Worm (Caenorhabditis elegans) whole organism, late embryonic: Measurements from ENCODE around the gene trxr-1.

Experiments used
- C08G9.2 ChIP-seq: sonication (generic microtip); optimal IDR thresholded peaks from 2 replicates; lab custom pipeline; 2016; ENCODE audit warnings: mild to moderate bottlenecking, missing genetic modification characterization, moderate library complexity, missing compliant biosample characterization
- K02D7.2 ChIP-seq: sonication (generic microtip); optimal IDR thresholded peaks from 2 replicates; lab custom pipeline; 2017; ENCODE audit warnings: mild to moderate bottlenecking, missing genetic modification characterization, missing compliant biosample characterization
- T23F11.4 ChIP-seq: fragments of 200-800 bp; sonication (Bioruptor generic); optimal IDR thresholded peaks from 2 replicates; lab custom pipeline; 2018; ENCODE audit warnings: mild to moderate bottlenecking, missing genetic modification characterization, missing compliant biosample characterization
- Y22D7AL.16 ChIP-seq: sonication (generic microtip); optimal IDR thresholded peaks from 2 replicates; lab custom pipeline; 2016; ENCODE audit warnings: missing genetic modification characterization, missing compliant biosample characterization
- ahr-1 ChIP-seq: sonication (generic microtip); optimal IDR thresholded peaks from 2 replicates; lab custom pipeline; 2016; ENCODE audit warnings: missing genetic modification characterization, missing compliant biosample characterization
- ama-1 ChIP-seq: fragments of 150-350 bp; optimal IDR thresholded peaks from 2 replicates; lab custom pipeline; 2014
- ceh-14 ChIP-seq: sonication (generic microtip); optimal IDR thresholded peaks from 2 replicates; lab custom pipeline; 2016; ENCODE audit warnings: missing genotype, missing genetic modification characterization, missing compliant biosample characterization
- ceh-18 ChIP-seq: sonication (generic microtip); optimal IDR thresholded peaks from 2 replicates; lab custom pipeline; 2016; ENCODE audit warnings: missing genetic modification characterization, missing compliant biosample characterization
- ceh-19 ChIP-seq: fragments of 200-800 bp; sonication (Bioruptor generic); optimal IDR thresholded peaks from 2 replicates; lab custom pipeline; 2018; ENCODE audit warnings: mild to moderate bottlenecking, missing genetic modification characterization, missing compliant biosample characterization
- ceh-2 ChIP-seq: sonication (generic microtip); optimal IDR thresholded peaks from 2 replicates; lab custom pipeline; 2016; ENCODE audit warnings: missing genotype, missing genetic modification characterization, missing compliant biosample characterization
- ceh-24 ChIP-seq: sonication (generic microtip); optimal IDR thresholded peaks from 2 replicates; lab custom pipeline; 2016; ENCODE audit warnings: mild to moderate bottlenecking, missing genetic modification characterization, missing compliant biosample characterization
- ceh-30 ChIP-seq: fragments of 150-350 bp; optimal IDR thresholded peaks from 2 replicates; lab custom pipeline; 2014; ENCODE audit warnings: missing biosample characterization, missing genetic modification characterization
- ceh-31 ChIP-seq: sonication (generic microtip); optimal IDR thresholded peaks from 2 replicates; lab custom pipeline; 2016; ENCODE audit warnings: missing genetic modification characterization, missing compliant biosample characterization
- ceh-34 ChIP-seq: sonication (generic microtip); optimal IDR thresholded peaks from 2 replicates; lab custom pipeline; 2016; ENCODE audit warnings: mild to moderate bottlenecking, missing genetic modification characterization, missing compliant biosample characterization
- ceh-48 ChIP-seq: sonication (generic microtip); optimal IDR thresholded peaks from 2 replicates; lab custom pipeline; 2016; ENCODE audit warnings: missing genetic modification characterization, inconsistent platforms, missing compliant biosample characterization
- che-1 ChIP-seq: sonication (generic microtip); optimal IDR thresholded peaks from 2 replicates; lab custom pipeline; 2016; ENCODE audit warnings: mild to moderate bottlenecking, missing genetic modification characterization, missing compliant biosample characterization
- dmd-4 ChIP-seq: sonication (generic microtip); optimal IDR thresholded peaks from 2 replicates; lab custom pipeline; 2016; ENCODE audit warnings: borderline replicate concordance, missing genetic modification characterization, missing compliant biosample characterization
- elt-4 ChIP-seq: sonication (generic microtip); optimal IDR thresholded peaks from 2 replicates; lab custom pipeline; 2016; ENCODE audit warnings: missing genetic modification characterization, missing compliant biosample characterization
- ets-4 ChIP-seq: sonication (generic microtip); optimal IDR thresholded peaks from 2 replicates; lab custom pipeline; 2016; ENCODE audit warnings: missing genetic modification characterization, missing compliant biosample characterization
- eyg-1 ChIP-seq: sonication (generic microtip); optimal IDR thresholded peaks from 2 replicates; lab custom pipeline; 2016; ENCODE audit warnings: missing genotype, missing genetic modification characterization, missing compliant biosample characterization
- fkh-10 ChIP-seq: fragments of 150-350 bp; optimal IDR thresholded peaks from 2 replicates; lab custom pipeline; 2014; ENCODE audit warnings: missing biosample characterization, missing genetic modification reagents, missing genetic modification characterization
- gmeb-2 ChIP-seq: sonication (generic microtip); optimal IDR thresholded peaks from 2 replicates; lab custom pipeline; 2016; ENCODE audit warnings: missing genetic modification characterization, inconsistent platforms, missing compliant biosample characterization
- hlh-15 ChIP-seq: sonication (generic microtip); optimal IDR thresholded peaks from 2 replicates; lab custom pipeline; 2016; ENCODE audit warnings: missing genetic modification characterization, missing compliant biosample characterization
- madf-2 ChIP-seq: sonication (generic microtip); optimal IDR thresholded peaks from 2 replicates; lab custom pipeline; 2017; ENCODE audit warnings: missing genetic modification characterization, missing compliant biosample characterization
- mec-3 ChIP-seq: sonication (generic microtip); optimal IDR thresholded peaks from 2 replicates; lab custom pipeline; 2016; ENCODE audit warnings: borderline replicate concordance, missing genetic modification characterization, missing compliant biosample characterization
- nhr-11 ChIP-seq: fragments of 150-350 bp; optimal IDR thresholded peaks from 2 replicates; lab custom pipeline; 2014; ENCODE audit warnings: missing biosample characterization, missing genetic modification characterization
- npax-4 ChIP-seq: sonication (generic microtip); optimal IDR thresholded peaks from 2 replicates; lab custom pipeline; 2016; ENCODE audit warnings: missing genetic modification characterization, missing compliant biosample characterization
- pag-3 ChIP-seq: sonication (generic microtip); optimal IDR thresholded peaks from 2 replicates; lab custom pipeline; 2016; ENCODE audit warnings: missing compliant biosample characterization, missing genetic modification characterization, borderline replicate concordance
- pax-1 ChIP-seq: fragments of 150-350 bp; optimal IDR thresholded peaks from 2 replicates; lab custom pipeline; 2014; ENCODE audit warnings: missing biosample characterization, missing genetic modification characterization
- pha-4 ChIP-seq: fragments of 150-350 bp; optimal IDR thresholded peaks from 2 replicates; lab custom pipeline; 2018; ENCODE audit warnings: missing biosample characterization, missing genetic modification reagents, missing genetic modification characterization
- pqm-1 ChIP-seq: sonication (generic microtip); optimal IDR thresholded peaks from 2 replicates; lab custom pipeline; 2016; ENCODE audit warnings: missing genetic modification characterization, missing compliant biosample characterization
- ref-2 ChIP-seq: sonication (generic microtip); optimal IDR thresholded peaks from 2 replicates; lab custom pipeline; 2016; ENCODE audit warnings: missing genetic modification characterization, missing compliant biosample characterization
- rnt-1 ChIP-seq: sonication (generic microtip); optimal IDR thresholded peaks from 2 replicates; lab custom pipeline; 2016; ENCODE audit warnings: missing genetic modification characterization, missing compliant biosample characterization
- sdc-2 ChIP-seq: sonication (generic microtip); optimal IDR thresholded peaks from 2 replicates; lab custom pipeline; 2016; ENCODE audit warnings: missing genotype, missing genetic modification characterization, missing compliant biosample characterization
- sox-2 ChIP-seq: fragments of 200-800 bp; sonication (Bioruptor generic); IDR thresholded peaks from 2 replicates; pipeline ENCODE4 v1.3.6; 2022; ENCODE audit warnings: missing genetic modification reagents, missing genetic modification characterization, missing compliant biosample characterization
- syd-9 ChIP-seq: sonication (generic microtip); optimal IDR thresholded peaks from 2 replicates; lab custom pipeline; 2016; ENCODE audit warnings: mild to moderate bottlenecking, missing genetic modification characterization, moderate library complexity, missing compliant biosample characterization
- tbx-2 ChIP-seq: sonication (generic microtip); optimal IDR thresholded peaks from 2 replicates; lab custom pipeline; 2016; ENCODE audit warnings: missing genetic modification characterization, missing compliant biosample characterization
- tbx-7 ChIP-seq: sonication (generic microtip); optimal IDR thresholded peaks from 2 replicates; lab custom pipeline; 2016; ENCODE audit warnings: missing genotype, missing genetic modification characterization, missing compliant biosample characterization
- ttx-3 ChIP-seq: sonication (generic microtip); optimal IDR thresholded peaks from 2 replicates; lab custom pipeline; 2016; ENCODE audit warnings: missing genetic modification reagents, missing genetic modification characterization, missing compliant biosample characterization
- unc-55 ChIP-seq: sonication (generic microtip); optimal IDR thresholded peaks from 2 replicates; lab custom pipeline; 2017; ENCODE audit warnings: missing biosample characterization, missing genetic modification reagents, missing genetic modification characterization
- zip-5 ChIP-seq: sonication (generic microtip); optimal IDR thresholded peaks from 2 replicates; lab custom pipeline; 2016; ENCODE audit warnings: missing genetic modification characterization, missing compliant biosample characterization
- ztf-16 ChIP-seq: sonication (generic microtip); optimal IDR thresholded peaks from 2 replicates; lab custom pipeline; 2017; ENCODE audit warnings: missing genetic modification characterization, missing compliant biosample characterization

Gene trxr-1

DNA sequence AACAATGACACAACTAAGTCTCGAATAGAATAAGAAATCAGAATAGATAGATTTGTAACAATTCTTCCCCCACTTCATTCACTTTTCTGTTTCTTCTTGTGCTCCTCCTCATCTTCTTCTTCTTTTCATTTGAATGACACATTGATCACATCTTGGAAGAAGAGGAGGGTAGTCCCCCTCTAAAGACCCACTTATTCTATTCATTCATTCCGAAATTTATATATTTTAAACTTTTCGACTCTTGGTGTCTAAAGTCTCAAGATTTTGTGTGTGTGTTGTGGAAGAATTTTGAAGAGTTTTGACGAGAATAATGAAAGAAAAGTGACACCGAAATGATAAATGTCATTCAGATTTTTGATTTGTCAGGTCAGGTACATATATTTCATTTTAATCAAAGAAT is 20.7 kb upstream of the trxr-1 start:
- TF ChIP-seq zip-5 = no peak
- peak; percentile 74 for TF ChIP-seq unc-55
- TF ChIP-seq npax-4 (tag; lab: Kevin White, UChicago) = no peak
- TF ChIP-seq madf-2 (tag; lab: Kevin White, UChicago) = no peak
- no peak for TF ChIP-seq C08G9.2 (tag; lab: Kevin White, UChicago)
- no peak for TF ChIP-seq sox-2
- TF ChIP-seq pax-1 = no peak
- no peak for TF ChIP-seq tbx-7 (tag; lab: Kevin White, UChicago)
- TF ChIP-seq sdc-2 = no peak

DNA sequence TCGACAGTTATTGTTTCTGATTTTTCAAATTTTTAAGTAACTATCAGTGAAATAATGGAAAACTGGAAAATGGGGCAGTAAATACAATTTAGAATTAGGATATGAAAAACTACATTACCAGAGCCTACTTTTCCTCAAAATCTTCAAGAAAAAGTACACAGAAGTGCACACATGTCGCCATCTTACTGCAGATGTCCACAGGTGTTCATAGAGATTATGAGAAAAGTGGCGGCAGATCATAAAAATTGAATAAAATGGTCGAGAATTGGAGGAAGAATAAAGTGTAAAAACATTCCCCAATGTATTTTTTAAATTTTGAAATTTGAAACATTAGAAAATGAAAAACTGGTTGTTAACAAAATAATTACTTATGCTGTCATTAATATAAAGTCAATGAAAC is 13.8 kb upstream of the trxr-1 start:
- TF ChIP-seq unc-55 = no peak
- TF ChIP-seq Y22D7AL.16 (tag; lab: Kevin White, UChicago) = no peak
- no peak for TF ChIP-seq sdc-2
- no peak for TF ChIP-seq ceh-30 (tag; lab: Kevin White, UChicago)
- TF ChIP-seq ceh-24 (tag; lab: Kevin White, UChicago) = no peak
- no peak for TF ChIP-seq ceh-14 (tag; lab: Kevin White, UChicago)
- no peak for TF ChIP-seq ceh-34 (tag; lab: Kevin White, UChicago)
- no peak for TF ChIP-seq mec-3
- TF ChIP-seq pag-3 (tag; lab: Kevin White, UChicago) = no peak
- TF ChIP-seq gmeb-2 (tag; lab: Kevin White, UChicago) = no peak
- no peak for TF ChIP-seq ztf-16 (tag; lab: Kevin White, UChicago)
- no peak for TF ChIP-seq nhr-11 (tag; lab: Kevin White, UChicago)
- no peak for TF ChIP-seq T23F11.4 (GFP tag; lab: Kevin White, UChicago)
- no peak for TF ChIP-seq eyg-1 (tag; lab: Kevin White, UChicago)
- no peak for TF ChIP-seq zip-5
- TF ChIP-seq K02D7.2 (tag; lab: Kevin White, UChicago) = no peak
- no peak for TF ChIP-seq ama-1
- no peak for TF ChIP-seq pqm-1 (tag; lab: Kevin White, UChicago)
- TF ChIP-seq hlh-15 (tag; lab: Kevin White, UChicago) = no peak

ce11 chrIV:6999206-6999605 is 12.5 kb upstream of the trxr-1 start, which contains the start of gene C25A8.5:
C25A8.5 (plus strand) TSS chrIV:6999506.
- TF ChIP-seq tbx-2 (no peak), dmd-4 (no peak), zip-5 (no peak), che-1 (tag; lab: Kevin White, UChicago) (no peak), ceh-2 (no peak), ceh-34 (tag; lab: Kevin White, UChicago) (no peak), unc-55 (no peak), ceh-31 (tag; lab: Kevin White, UChicago) (no peak), nhr-11 (tag; lab: Kevin White, UChicago) (no peak), ama-1 (no peak), ceh-48 (no peak), tbx-7 (tag; lab: Kevin White, UChicago) (no peak), ttx-3 (tag; lab: Kevin White, UChicago) (no peak), fkh-10 (GFP tag; lab: Kevin White, UChicago) (no peak), ahr-1 (tag; lab: Kevin White, UChicago) (no peak), ets-4 (no peak), K02D7.2 (tag; lab: Kevin White, UChicago) (no peak), syd-9 (tag; lab: Kevin White, UChicago) (no peak)

DNA sequence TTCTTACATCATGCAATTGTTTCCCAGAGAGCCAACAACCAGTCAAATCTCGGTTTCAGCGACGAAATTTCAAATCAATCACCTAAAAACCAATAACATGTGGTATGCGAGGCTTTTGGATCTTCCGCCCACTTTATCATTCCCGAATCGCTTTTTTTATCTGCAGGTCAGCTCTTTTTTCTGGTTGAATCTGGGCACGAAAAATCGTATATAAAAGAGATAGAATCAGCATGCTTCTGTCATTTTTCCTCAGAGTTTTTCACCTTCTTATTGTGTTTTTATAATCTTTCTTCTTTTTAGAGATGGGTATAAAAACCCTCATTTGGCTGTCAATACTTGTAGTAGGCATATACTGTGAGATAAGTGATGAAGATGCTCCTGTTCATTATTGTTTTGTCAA is 8.4 kb upstream of the trxr-1 start, which contains the start of gene cht-3:
cht-3 (plus strand) TSS at position 301 of the 400 bp plus-strand sequence.
- TF ChIP-seq ceh-18 (tag; lab: Kevin White, UChicago) = no peak
- no peak for TF ChIP-seq ttx-3 (tag; lab: Kevin White, UChicago)
- TF ChIP-seq syd-9 (tag; lab: Kevin White, UChicago) = no peak
- no peak for TF ChIP-seq pax-1
- TF ChIP-seq ceh-19 (GFP tag; lab: Kevin White, UChicago) = no peak
- TF ChIP-seq ref-2 (tag; lab: Kevin White, UChicago) = no peak
- no peak for TF ChIP-seq gmeb-2 (tag; lab: Kevin White, UChicago)
- no peak for TF ChIP-seq elt-4
- TF ChIP-seq tbx-2 = no peak
- TF ChIP-seq sdc-2 = no peak
- no peak for TF ChIP-seq ceh-48
- no peak for TF ChIP-seq rnt-1
- no peak for TF ChIP-seq che-1 (tag; lab: Kevin White, UChicago)
- TF ChIP-seq dmd-4 = no peak
- no peak for TF ChIP-seq eyg-1 (tag; lab: Kevin White, UChicago)
- no peak for TF ChIP-seq pha-4 (tag; lab: Kevin White, UChicago)
